Fruit fly (Drosophila melanogaster): ENCODE results near the gene TyrRS.

TyrRS gene

dm6 chr3L:16394506-16394905 lies 24.6 kb downstream of the TyrRS start, which contains the start of gene Gagr:
Gene Gagr, plus strand, starts transcription at chr3L:16394586.
- TF ChIP-seq eg (GFP tag; IDR thresholded peaks at IDR 0.05) = no peak
- TF ChIP-seq svp (GFP tag) = peak; percentile 22

- TF ChIP-seq CG8319 (GFP tag; optimal IDR thresholded peaks at IDR 0.05) (no peak), fkh (GFP tag; optimal IDR thresholded peaks at IDR 0.05) (peak; percentile 65)
Measured at dm6 chr3L:16393700-16394099, 25.4 kb downstream of the TyrRS start.

- no peak for TF ChIP-seq fd59A (GFP tag; optimal IDR thresholded peaks at IDR 0.05)
- 0 out of 3 replicates have a peak, but pooled peaks have one; percentile 20 for TF ChIP-seq CG6163 (GFP tag; IDR thresholded peaks at IDR 0.05)
- no peak for TF ChIP-seq acj6 (GFP tag; optimal IDR thresholded peaks at IDR 0.05)
- TF ChIP-seq Hr39 (GFP tag; optimal IDR thresholded peaks at IDR 0.05) = no peak
- TF ChIP-seq esn (GFP tag; optimal IDR thresholded peaks at IDR 0.05) = no peak
- TF ChIP-seq achi (GFP tag; optimal IDR thresholded peaks at IDR 0.05) = no peak
- no peak for TF ChIP-seq CG10631 (GFP tag; optimal IDR thresholded peaks at IDR 0.05)
- peak; percentile 18 for TF ChIP-seq svp (GFP tag)
- 0 out of 3 replicates have a peak, but pooled peaks have one; percentile 14 for TF ChIP-seq CG8119 (GFP tag; IDR thresholded peaks at IDR 0.05)
- no peak for TF ChIP-seq vri (GFP tag; optimal IDR thresholded peaks at IDR 0.05)
- peak; percentile 7 for TF ChIP-seq CG6276 (GFP tag; optimal IDR thresholded peaks at IDR 0.05)
- TF ChIP-seq OdsH (GFP tag; optimal IDR thresholded peaks at IDR 0.05) = no peak
- TF ChIP-seq CG32006 (GFP tag; optimal IDR thresholded peaks at IDR 0.05) = peak; percentile 37
- no peak for TF ChIP-seq Sox14 (GFP tag; optimal IDR thresholded peaks at IDR 0.05)
- peak; percentile 23; the same call in 1 of the 3 replicates for TF ChIP-seq eg (GFP tag; IDR thresholded peaks at IDR 0.05)
- peak; percentile 30 for TF ChIP-seq Eip78C (GFP tag)
- no peak for TF ChIP-seq CG6854 (GFP tag; optimal IDR thresholded peaks at IDR 0.05)
Measured at dm6 chr3L:16392874-16393273, 26.2 kb downstream of the TyrRS start.

- TF ChIP-seq CG3032 (tag; optimal IDR thresholded peaks at IDR 0.05) (no peak), CG10669 (GFP tag; optimal IDR thresholded peaks at IDR 0.05) (no peak), CG4318 (GFP tag; optimal IDR thresholded peaks at IDR 0.05) (no peak), CG31627 (GFP tag; optimal IDR thresholded peaks at IDR 0.05) (no peak), CG11294 (GFP tag; IDR thresholded peaks at IDR 0.05) (no peak), dsx (GFP tag; optimal IDR thresholded peaks at IDR 0.05; ENCODE audit: poor library complexity, severe bottlenecking) (no peak), eg (GFP tag; IDR thresholded peaks at IDR 0.05) (no peak), fd59A (GFP tag; optimal IDR thresholded peaks at IDR 0.05) (no peak)
Measured at dm6 chr3L:16392203-16392800, 26.8 kb downstream of the TyrRS start.

- TF ChIP-seq vri (GFP tag; optimal IDR thresholded peaks at IDR 0.05) (no peak), Eip75B (GFP tag; optimal IDR thresholded peaks at IDR 0.05) (no peak), CG1621 (tag; optimal IDR thresholded peaks at IDR 0.05) (no peak), cyc (GFP tag; optimal IDR thresholded peaks at IDR 0.05) (no peak), eg (GFP tag; IDR thresholded peaks at IDR 0.05) (no peak), topi (GFP tag; optimal IDR thresholded peaks at IDR 0.05) (no peak), Eip78C (GFP tag) (no peak), Sox102F (GFP tag; optimal IDR thresholded peaks at IDR 0.05) (no peak), CG9139 (GFP tag; optimal IDR thresholded peaks at IDR 0.05) (no peak), Ets96B (tag; optimal IDR thresholded peaks at IDR 0.05) (no peak), Lpt (GFP tag; optimal IDR thresholded peaks at IDR 0.05) (no peak), CG11294 (GFP tag; IDR thresholded peaks at IDR 0.05) (no peak), Sox15 (GFP tag; optimal IDR thresholded peaks at IDR 0.05) (no peak), CG7368 (GFP tag; optimal IDR thresholded peaks at IDR 0.05) (no peak)
Measured at dm6 chr3L:16391257-16391656, 27.8 kb downstream of the TyrRS start.
